Fruit fly (Drosophila melanogaster): ENCODE measurements around the gene CG4022.
A peak's percentile ranks its signal among the peaks of the same experiment; 100 is the strongest.

Gene CG4022

DNA sequence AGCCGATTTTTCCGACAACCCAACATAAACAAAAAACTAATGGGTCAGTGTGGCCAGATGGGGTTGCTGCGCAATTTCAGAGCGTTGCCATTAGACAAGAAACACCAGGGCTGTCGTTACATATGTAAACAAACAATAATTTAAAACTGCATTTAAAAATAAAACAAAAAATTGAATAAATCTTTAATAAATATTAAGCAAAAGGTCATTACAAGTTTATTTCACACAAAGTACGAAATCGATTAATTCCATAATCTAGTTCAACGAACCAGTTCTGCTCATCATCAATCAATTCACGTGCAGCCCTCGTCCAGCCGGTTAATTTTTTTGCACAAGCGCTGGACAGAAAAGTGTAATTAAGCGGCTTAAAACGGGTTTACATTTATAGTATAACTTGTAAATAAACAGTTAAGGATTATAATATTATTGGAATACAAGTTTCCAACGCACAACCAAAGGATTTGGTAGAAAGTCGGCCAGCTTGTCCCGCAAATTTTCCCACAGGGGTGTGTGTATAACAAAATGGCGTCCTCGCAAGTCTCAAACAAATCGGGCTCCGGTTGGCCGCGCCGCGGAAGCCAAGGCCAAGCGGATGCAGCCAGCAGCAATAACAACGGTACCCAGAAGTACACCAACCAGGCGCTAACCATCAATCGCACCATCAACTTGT is at the start of gene CG4022, which contains the start of gene Cpsf5 (continued):
- TF ChIP-seq CG2129 (GFP tag; IDR thresholded peaks at IDR 0.05; ENCODE audit: partially characterized antibody), result no peak
- TF ChIP-seq CG4617 (GFP tag; optimal IDR thresholded peaks at IDR 0.05; ENCODE audit: borderline replicate concordance), result peak; percentile 85
- peak; percentile 1; the same call in 1 of the 2 replicates for TF ChIP-seq CG5953 (GFP tag; IDR thresholded peaks at IDR 0.05)
- no peak for TF ChIP-seq CG15073 (GFP tag; optimal IDR thresholded peaks at IDR 0.05)
- no peak for TF ChIP-seq btn (GFP tag; optimal IDR thresholded peaks at IDR 0.05)
- TF ChIP-seq otp (GFP tag; IDR thresholded peaks at IDR 0.05), result peak; percentile 74; the same call in 1 of the 3 replicates
- TF ChIP-seq chn (GFP tag; optimal IDR thresholded peaks at IDR 0.05), result peak; percentile 84
- peak; percentile 2 for TF ChIP-seq repo (GFP tag; optimal IDR thresholded peaks at IDR 0.05)
- TF ChIP-seq Antp (GFP tag; optimal IDR thresholded peaks at IDR 0.05), result peak; percentile 48
- TF ChIP-seq cato (GFP tag; optimal IDR thresholded peaks at IDR 0.05; ENCODE audit: borderline replicate concordance), result peak; percentile 54
- TF ChIP-seq bsh (GFP tag; optimal IDR thresholded peaks at IDR 0.05), result peak in 1 of 2 experiments; percentile 87
- TF ChIP-seq vnd (GFP tag; IDR thresholded peaks at IDR 0.05; ENCODE audit: partially characterized antibody), result no peak
- no peak for TF ChIP-seq CG11398 (GFP tag; optimal IDR thresholded peaks at IDR 0.05)
- TF ChIP-seq Dad (GFP tag; optimal IDR thresholded peaks at IDR 0.05), result peak; percentile 34
- TF ChIP-seq sqz (GFP tag; optimal IDR thresholded peaks at IDR 0.05), result peak; percentile 84
- TF ChIP-seq CG13123 (GFP tag; optimal IDR thresholded peaks at IDR 0.05), result peak; percentile 74
- TF ChIP-seq HmgD (GFP tag; optimal IDR thresholded peaks at IDR 0.05), result no peak
- peak; percentile 48 for TF ChIP-seq Bteb2 (GFP tag; optimal IDR thresholded peaks at IDR 0.05)
- 0 out of 2 replicates have a peak, but pooled peaks have one; percentile 13 for TF ChIP-seq bowl (GFP tag; IDR thresholded peaks at IDR 0.05)
- TF ChIP-seq NC2α (GFP tag; optimal IDR thresholded peaks at IDR 0.05), result no peak
- no peak for TF ChIP-seq CG17612 (GFP tag; IDR thresholded peaks at IDR 0.05)
- TF ChIP-seq sens-2 (GFP tag; IDR thresholded peaks at IDR 0.05), result 0 out of 2 replicates have a peak, but pooled peaks have one; percentile 29
- TF ChIP-seq CG3726 (GFP tag; IDR thresholded peaks at IDR 0.05), result no peak
- TF ChIP-seq B-H2 (GFP tag; optimal IDR thresholded peaks at IDR 0.05), result peak; percentile 89
- peak; percentile 28 for TF ChIP-seq nom (GFP tag; optimal IDR thresholded peaks at IDR 0.05)
- TF ChIP-seq CG10565 (GFP tag; optimal IDR thresholded peaks at IDR 0.05), result no peak
- TF ChIP-seq ash1 (GFP tag; optimal IDR thresholded peaks at IDR 0.05), result no peak
- peak; percentile 86 for TF ChIP-seq CG10366 (GFP tag; IDR thresholded peaks at IDR 0.05)
- peak; percentile 85 for TF ChIP-seq Atf6 (GFP tag; IDR thresholded peaks at IDR 0.05)
- TF ChIP-seq sim (GFP tag; IDR thresholded peaks at IDR 0.05), result no peak
- TF ChIP-seq Mes4 (GFP tag; optimal IDR thresholded peaks at IDR 0.05), result peak; percentile 32
- peak; percentile 77 for TF ChIP-seq exex (tag; optimal IDR thresholded peaks at IDR 0.05)
- TF ChIP-seq zen2 (GFP tag; IDR thresholded peaks at IDR 0.05; ENCODE audit: partially characterized antibody), result no peak; the same call in 2 of the 3 replicates
- TF ChIP-seq CG34376 (GFP tag; optimal IDR thresholded peaks at IDR 0.05), result peak; percentile 23
- peak; percentile 47 for TF ChIP-seq BtbVII (GFP tag; optimal IDR thresholded peaks at IDR 0.05)
- TF ChIP-seq CG13424 (tag; optimal IDR thresholded peaks at IDR 0.05), result peak; percentile 92
- peak; percentile 85 for TF ChIP-seq CG2678 (tag; optimal IDR thresholded peaks at IDR 0.05)
- TF ChIP-seq CG15514 (GFP tag; optimal IDR thresholded peaks at IDR 0.05), result peak; percentile 100
- no peak for TF ChIP-seq Gsc (GFP tag; IDR thresholded peaks at IDR 0.05)
- TF ChIP-seq CG18476 (GFP tag; optimal IDR thresholded peaks at IDR 0.05), result peak; percentile 68
- 0 out of 3 replicates have a peak, but pooled peaks have one; percentile 17 for TF ChIP-seq sr (GFP tag; IDR thresholded peaks at IDR 0.05)
- peak; percentile 85 for TF ChIP-seq Hmr (GFP tag; optimal IDR thresholded peaks at IDR 0.05)
- peak; percentile 72 for TF ChIP-seq CG13296 (GFP tag; optimal IDR thresholded peaks at IDR 0.05)
- peak; percentile 80 for TF ChIP-seq CG18619 (GFP tag; optimal IDR thresholded peaks at IDR 0.05)
- TF ChIP-seq Dip2 (GFP tag; IDR thresholded peaks at IDR 0.05), result no peak
- peak; percentile 82 for TF ChIP-seq CG12155 (GFP tag; optimal IDR thresholded peaks at IDR 0.05)
- peak; percentile 66 for TF ChIP-seq CG1024 (GFP tag; IDR thresholded peaks at IDR 0.05)
- TF ChIP-seq twi (tag; optimal IDR thresholded peaks at IDR 0.05), result peak; percentile 83
- peak; percentile 94 for TF ChIP-seq phol (tag; optimal IDR thresholded peaks at IDR 0.05)

Measured in whole organism, embryonic.